Fruit fly (Drosophila melanogaster) whole organism, embryonic: ENCODE results near the gene CG4009.

Experiments used
- Abd-B ChIP-seq: fragments of 200-800 bp; sonication (Bioruptor generic); optimal IDR thresholded peaks from 2 replicates; lab custom pipeline; 2018; ENCODE audit warnings: missing biosample characterization, mild to moderate bottlenecking, missing genetic modification characterization, moderate library complexity
- Atf-2 ChIP-seq: fragments of 200-800 bp; sonication (Bioruptor generic); optimal IDR thresholded peaks from 2 replicates; lab custom pipeline; 2016; ENCODE audit warnings: missing biosample characterization, missing genetic modification characterization
- CG10267 ChIP-seq: fragments of 200-800 bp; sonication (Bioruptor generic); optimal IDR thresholded peaks from 2 replicates; lab custom pipeline; 2018; ENCODE audit warnings: missing biosample characterization, mild to moderate bottlenecking, missing genetic modification characterization, moderate library complexity
- CG10462 ChIP-seq: fragments of 200-800 bp; sonication (Bioruptor generic); optimal IDR thresholded peaks from 2 replicates; lab custom pipeline; 2016; ENCODE audit warnings: missing biosample characterization, missing genetic modification characterization
- CG11504 ChIP-seq: fragments of 200-800 bp; sonication (Bioruptor generic); optimal IDR thresholded peaks from 3 replicates; lab custom pipeline; 2019; ENCODE audit warnings: missing biosample characterization, mild to moderate bottlenecking, missing genetic modification characterization, moderate library complexity
- CG11696 ChIP-seq: fragments of 200-800 bp; sonication (Bioruptor generic); IDR thresholded peaks from 2 replicates; pipeline ENCODE4 v1.3.6; 2022; ENCODE audit warnings: missing biosample characterization, missing genetic modification characterization
- CG12391 ChIP-seq: fragments of 200-800 bp; sonication (Bioruptor generic); optimal IDR thresholded peaks from 3 replicates; lab custom pipeline; 2018; ENCODE audit warnings: missing biosample characterization, mild to moderate bottlenecking, missing genetic modification characterization, moderate library complexity
- CG15696 ChIP-seq: fragments of 200-800 bp; sonication (Bioruptor generic); optimal IDR thresholded peaks from 2 replicates; lab custom pipeline; 2019; ENCODE audit warnings: missing biosample characterization, mild to moderate bottlenecking, missing genetic modification characterization, moderate library complexity
- CG17361 ChIP-seq: fragments of 200-800 bp; sonication (Bioruptor generic); IDR thresholded peaks from 3 replicates; pipeline ENCODE4 v1.3.6; 2022; ENCODE audit warnings: missing biosample characterization, missing genetic modification characterization
- CG2202 ChIP-seq: fragments of 200-800 bp; sonication (Bioruptor generic); optimal IDR thresholded peaks from 2 replicates; lab custom pipeline; 2018; ENCODE audit warnings: missing biosample characterization, mild to moderate bottlenecking, missing genetic modification characterization
- CG2678 ChIP-seq: fragments of 200-800 bp; sonication (Bioruptor generic); optimal IDR thresholded peaks from 3 replicates; lab custom pipeline; 2019; ENCODE audit warnings: missing biosample characterization, mild to moderate bottlenecking, missing genetic modification characterization, moderate library complexity
- CG2712 ChIP-seq: fragments of 200-800 bp; optimal IDR thresholded peaks from 3 replicates; lab custom pipeline; 2019; ENCODE audit warnings: missing biosample characterization, mild to moderate bottlenecking, missing genetic modification characterization, moderate library complexity
- CG32532 ChIP-seq: fragments of 200-800 bp; sonication (Bioruptor generic); IDR thresholded peaks from 2 replicates; pipeline ENCODE4 v1.3.6; 2022; ENCODE audit warnings: missing biosample characterization, missing genetic modification characterization
- CG4404 ChIP-seq: fragments of 200-800 bp; sonication (Bioruptor generic); IDR thresholded peaks from 2 replicates; pipeline ENCODE4 v1.3.6; 2022; ENCODE audit warnings: missing biosample characterization, missing genetic modification characterization
- CG5953 ChIP-seq: fragments of 200-800 bp; sonication (Bioruptor generic); IDR thresholded peaks from 2 replicates; pipeline ENCODE4 v1.3.6; 2022; ENCODE audit warnings: missing biosample characterization, missing genetic modification characterization
- CG6254 ChIP-seq: fragments of 200-800 bp; sonication (Bioruptor generic); optimal IDR thresholded peaks from 3 replicates; lab custom pipeline; 2017; ENCODE audit warnings: mild to moderate bottlenecking, missing biosample characterization, missing genetic modification reagents, missing genetic modification characterization
- CG6272 ChIP-seq: fragments of 200-800 bp; sonication (Bioruptor generic); IDR thresholded peaks from 2 replicates; pipeline ENCODE4 v1.3.6; 2022; ENCODE audit warnings: missing biosample characterization, missing genetic modification characterization
- CG6689 ChIP-seq: fragments of 200-800 bp; sonication (Bioruptor generic); IDR thresholded peaks from 2 replicates; pipeline ENCODE4 v1.3.6; 2022; ENCODE audit warnings: missing biosample characterization, missing genetic modification characterization
- CG6791 ChIP-seq: fragments of 200-800 bp; sonication (Bioruptor generic); IDR thresholded peaks from 3 replicates; pipeline ENCODE4 v1.3.6; 2022; ENCODE audit warnings: missing biosample characterization, missing genetic modification characterization; ENCODE audit not compliant: partially characterized antibody
- CG7556 ChIP-seq: fragments of 200-800 bp; sonication (Bioruptor generic); optimal IDR thresholded peaks from 2 replicates; lab custom pipeline; 2017; ENCODE audit warnings: missing biosample characterization, mild to moderate bottlenecking, missing genetic modification characterization
- CG8290 ChIP-seq, 3 experiments: fragments of 200-800 bp; sonication (Bioruptor generic); optimal IDR thresholded peaks; 2 replicates each; lab custom pipeline; 2016 to 2019; ENCODE audit warnings: missing biosample characterization in 3 of 3, missing genetic modification characterization in 3 of 3, mild to moderate bottlenecking in 2 of 3, moderate library complexity in 1 of 3
- CG8359 ChIP-seq: fragments of 200-800 bp; sonication (Bioruptor generic); optimal IDR thresholded peaks from 2 replicates; lab custom pipeline; 2017; ENCODE audit warnings: missing biosample characterization, mild to moderate bottlenecking, missing genetic modification characterization, borderline replicate concordance
- CG9727 ChIP-seq: fragments of 200-800 bp; sonication (Bioruptor generic); optimal IDR thresholded peaks from 3 replicates; lab custom pipeline; 2017; ENCODE audit warnings: missing biosample characterization, mild to moderate bottlenecking, missing genetic modification characterization
- Dll ChIP-seq: fragments of 200-800 bp; sonication (Bioruptor generic); IDR thresholded peaks from 4 replicates; pipeline ENCODE4 v1.3.6; 2022; ENCODE audit warnings: missing biosample characterization, missing genetic modification characterization; ENCODE audit not compliant: partially characterized antibody
- Hmr ChIP-seq: fragments of 200-800 bp; sonication (Bioruptor generic); optimal IDR thresholded peaks from 3 replicates; lab custom pipeline; 2017; ENCODE audit warnings: mild to moderate bottlenecking, missing biosample characterization, missing genetic modification reagents, missing genetic modification characterization
- Kr ChIP-seq: fragments of 200-800 bp; sonication (Bioruptor generic); optimal IDR thresholded peaks from 2 replicates; lab custom pipeline; 2017; ENCODE audit warnings: missing biosample characterization, mild to moderate bottlenecking, missing genetic modification characterization
- Lpt ChIP-seq: fragments of >200 bp; optimal IDR thresholded peaks from 2 replicates; lab custom pipeline; 2018; ENCODE audit warnings: missing biosample characterization, missing genetic modification characterization
- Max ChIP-seq: fragments of 200-800 bp; sonication (Bioruptor generic); optimal IDR thresholded peaks from 2 replicates; lab custom pipeline; 2016; ENCODE audit warnings: missing biosample characterization, mild to moderate bottlenecking, missing genetic modification characterization
- Mrtf ChIP-seq: fragments of 200-800 bp; sonication (Bioruptor generic); IDR thresholded peaks from 3 replicates; pipeline ENCODE4 v1.3.6; 2022; ENCODE audit warnings: missing biosample characterization, missing genetic modification characterization
- Nf-YC ChIP-seq: fragments of 200-800 bp; optimal IDR thresholded peaks from 3 replicates; lab custom pipeline; 2019; ENCODE audit warnings: missing biosample characterization, mild to moderate bottlenecking, missing genetic modification characterization, moderate library complexity
- PHDP ChIP-seq: fragments of 200-800 bp; sonication (Bioruptor generic); optimal IDR thresholded peaks from 3 replicates; lab custom pipeline; 2018; ENCODE audit warnings: missing biosample characterization, mild to moderate bottlenecking, missing genetic modification characterization, moderate library complexity
- Rfx ChIP-seq: fragments of 200-800 bp; sonication (Bioruptor generic); IDR thresholded peaks from 2 replicates; pipeline ENCODE4 v1.3.6; 2022; ENCODE audit warnings: missing biosample characterization, missing genetic modification characterization
- al ChIP-seq: fragments of 200-800 bp; sonication (Bioruptor generic); IDR thresholded peaks from 2 replicates; pipeline ENCODE4 v1.3.6; 2022; ENCODE audit warnings: missing biosample characterization, missing genetic modification characterization
- chn ChIP-seq: fragments of 200-800 bp; sonication (Bioruptor generic); optimal IDR thresholded peaks from 2 replicates; lab custom pipeline; 2016; ENCODE audit warnings: missing biosample characterization, missing genetic modification characterization
- crol ChIP-seq: fragments of 200-800 bp; sonication (Bioruptor generic); IDR thresholded peaks from 2 replicates; pipeline ENCODE4 v1.3.6; 2022; ENCODE audit warnings: missing biosample characterization, missing genetic modification characterization
- danr ChIP-seq: fragments of 200-800 bp; sonication (Bioruptor generic); IDR thresholded peaks from 2 replicates; pipeline ENCODE4 v1.3.6; 2022; ENCODE audit warnings: missing biosample characterization, missing genetic modification characterization
- dmrt11E ChIP-seq: fragments of 200-800 bp; sonication (Bioruptor generic); optimal IDR thresholded peaks from 3 replicates; lab custom pipeline; 2018; ENCODE audit warnings: missing biosample characterization, mild to moderate bottlenecking, missing genetic modification characterization, moderate library complexity
- dpn ChIP-seq, 2 experiments: fragments of 200-800 bp; sonication (Bioruptor generic); optimal IDR thresholded peaks; 3 replicates each; lab custom pipeline; 2016; ENCODE audit warnings: missing biosample characterization in 2 of 2, missing genetic modification characterization in 2 of 2
- exex ChIP-seq: fragments of 200-800 bp; sonication (Bioruptor generic); optimal IDR thresholded peaks from 4 replicates; lab custom pipeline; 2018; ENCODE audit warnings: missing biosample characterization, mild to moderate bottlenecking, missing genetic modification characterization, moderate library complexity
- gfzf ChIP-seq: fragments of 200-800 bp; sonication (Bioruptor generic); optimal IDR thresholded peaks from 2 replicates; lab custom pipeline; 2016; ENCODE audit warnings: missing biosample characterization, mild to moderate bottlenecking, missing genetic modification characterization, moderate library complexity
- hb ChIP-seq: fragments of 200-800 bp; sonication (Bioruptor generic); IDR thresholded peaks from 3 replicates; pipeline ENCODE4 v1.3.6; 2022; ENCODE audit warnings: missing biosample characterization, missing genetic modification characterization; ENCODE audit not compliant: partially characterized antibody
- her ChIP-seq: fragments of 200-800 bp; sonication (Bioruptor generic); optimal IDR thresholded peaks from 2 replicates; lab custom pipeline; 2016; ENCODE audit warnings: missing biosample characterization, missing genetic modification characterization
- inv ChIP-seq: fragments of 200-800 bp; sonication (Bioruptor generic); IDR thresholded peaks from 2 replicates; pipeline ENCODE4 v1.3.6; 2022; ENCODE audit warnings: missing biosample characterization, missing genetic modification characterization; ENCODE audit not compliant: partially characterized antibody
- ken ChIP-seq: fragments of 200-800 bp; sonication (Bioruptor generic); IDR thresholded peaks from 3 replicates; pipeline ENCODE4 v1.3.6; 2022; ENCODE audit warnings: missing biosample characterization, missing genetic modification characterization
- lov ChIP-seq, 2 experiments: fragments of 200-800 bp in 1 of 2; fragments of >200 bp in 1 of 2; sonication (Bioruptor generic) in 1 of 2; IDR thresholded peaks in 1 of 2; optimal IDR thresholded peaks in 1 of 2; 2 replicates in 1 of 2; 3 replicates in 1 of 2; pipeline versions ENCODE4 v1.3.6 to Lab custom; 2017 to 2022; ENCODE audit warnings: missing biosample characterization in 1 of 2, missing genetic modification characterization in 1 of 2
- pum ChIP-seq: fragments of 200-800 bp; sonication (Bioruptor generic); optimal IDR thresholded peaks from 2 replicates; lab custom pipeline; 2016; ENCODE audit warnings: missing biosample characterization, missing genetic modification characterization
- run ChIP-seq: fragments of 200-800 bp; sonication (Bioruptor generic); optimal IDR thresholded peaks from 3 replicates; lab custom pipeline; 2018; ENCODE audit warnings: missing biosample characterization, mild to moderate bottlenecking, missing genetic modification characterization
- slou ChIP-seq: fragments of 200-800 bp; sonication (Bioruptor generic); optimal IDR thresholded peaks from 3 replicates; lab custom pipeline; 2016; ENCODE audit warnings: missing biosample characterization, missing genetic modification characterization
- tgo ChIP-seq: fragments of 200-800 bp; sonication (Bioruptor generic); IDR thresholded peaks from 3 replicates; pipeline ENCODE4 v1.3.6; 2022; ENCODE audit warnings: missing biosample characterization, missing genetic modification characterization
- trh ChIP-seq: fragments of 200-800 bp; sonication (Bioruptor generic); optimal IDR thresholded peaks from 2 replicates; lab custom pipeline; 2016; ENCODE audit warnings: missing biosample characterization, missing genetic modification characterization

The CG4009 gene

dm6 chr3R:17060244-17060664 lies 24.4 kb upstream of the CG4009 start (continued):
- TF ChIP-seq CG5953 (no peak), CG8290 (GFP tag; optimal IDR thresholded peaks at IDR 0.05; lab: Kevin White, UChicago) (peak; percentile 52), CG8290 (tag; optimal IDR thresholded peaks at IDR 0.05; lab: Kevin White, UChicago) (peak in 1 of 2 experiments; percentile 87), CG11504 (tag; lab: Kevin White, UChicago) (peak; percentile 72), al (GFP tag; lab: Robert Waterston, UW) (no peak), Nf-YC (no peak), crol (GFP tag; lab: Robert Waterston, UW) (no peak), Mrtf (no peak), lov (optimal IDR thresholded peaks at IDR 0.05; lab: Kevin White, UChicago) (no peak), lov (GFP tag; IDR thresholded peaks at IDR 0.05; lab: Robert Waterston, UW) (no peak), CG10462 (GFP tag; lab: Kevin White, UChicago) (peak; percentile 17), dmrt11E (tag; lab: Kevin White, UChicago) (peak; percentile 36), CG17361 (peak; percentile 86), CG15696 (peak; percentile 51), run (no peak), CG2678 (peak; percentile 72), her (GFP tag; lab: Kevin White, UChicago) (no peak), CG7556 (GFP tag; lab: Kevin White, UChicago) (peak; percentile 79), CG12391 (tag; lab: Kevin White, UChicago) (peak; percentile 62), exex (tag; lab: Kevin White, UChicago) (no peak), tgo (GFP tag; lab: Robert Waterston, UW) (no peak), Atf-2 (GFP tag; lab: Kevin White, UChicago) (no peak), danr (GFP tag; lab: Robert Waterston, UW) (no peak), CG2202 (no peak), trh (no peak), inv (no peak), CG9727 (GFP tag; lab: Kevin White, UChicago) (peak; percentile 51), gfzf (no peak), PHDP (tag; lab: Kevin White, UChicago) (peak; percentile 43), Hmr (peak; percentile 51), CG6791 (GFP tag; lab: Robert Waterston, UW) (no peak), CG10267 (tag; lab: Kevin White, UChicago) (peak; percentile 38), CG6689 (0 out of 2 replicates have a peak, but pooled peaks have one; percentile 44), chn (GFP tag; lab: Kevin White, UChicago) (no peak), Abd-B (peak; percentile 8), slou (GFP tag; lab: Kevin White, UChicago) (no peak), Dll (GFP tag; lab: Robert Waterston, UW) (no peak), CG2712 (peak; percentile 63), CG32532 (GFP tag; lab: Robert Waterston, UW) (no peak), CG6272 (no peak), CG6254 (GFP tag; lab: Kevin White, UChicago) (peak; percentile 21), ken (no peak), pum (GFP tag; lab: Kevin White, UChicago) (peak; percentile 33), Max (GFP tag; lab: Kevin White, UChicago) (peak; percentile 56), CG8359 (GFP tag; lab: Kevin White, UChicago) (no peak), Kr (GFP tag; lab: Kevin White, UChicago) (no peak), Lpt (no peak), dpn (GFP tag; optimal IDR thresholded peaks at IDR 0.05; lab: Kevin White, UChicago) (peak; percentile 13 to 49), CG11696 (no peak), CG4404 (GFP tag; lab: Robert Waterston, UW) (peak; percentile 32; the same call in 1 of the 2 replicates), hb (GFP tag; lab: Robert Waterston, UW) (no peak), Rfx (peak; percentile 9; the same call in 1 of the 2 replicates)
